Worm (Caenorhabditis elegans) whole organism, mixed stage, embryonic: ENCODE measurements around the gene H03G16.6.

Source experiments
- M03D4.4 ChIP-seq: sonication (generic microtip); optimal IDR thresholded peaks from 2 replicates; lab custom pipeline; 2017; ENCODE audit warnings: mild to moderate bottlenecking, missing genetic modification characterization, missing compliant biosample characterization
- bed-3 ChIP-seq: fragments of 200-800 bp; sonication (Bioruptor generic); optimal IDR thresholded peaks from 3 replicates; lab custom pipeline; 2018; ENCODE audit warnings: mild to moderate bottlenecking, missing genetic modification characterization, moderate library complexity, missing compliant biosample characterization
- blmp-1 ChIP-seq: fragments of 150-350 bp; optimal IDR thresholded peaks from 2 replicates; lab custom pipeline; 2014; ENCODE audit warnings: missing biosample characterization, missing genetic modification characterization
- ceh-39 ChIP-seq: fragments of 150-350 bp; optimal IDR thresholded peaks from 2 replicates; lab custom pipeline; 2014; ENCODE audit warnings: missing biosample characterization, missing genetic modification characterization
- ceh-43 ChIP-seq: fragments of 200-800 bp; sonication (Bioruptor generic); optimal IDR thresholded peaks from 2 replicates; lab custom pipeline; 2018; ENCODE audit warnings: mild to moderate bottlenecking, missing genetic modification characterization, moderate library complexity, missing compliant biosample characterization
- ces-1 ChIP-seq: fragments of 150-350 bp; optimal IDR thresholded peaks from 2 replicates; lab custom pipeline; 2014; ENCODE audit warnings: missing biosample characterization, missing genetic modification reagents, missing genetic modification characterization
- cnd-1 ChIP-seq: fragments of 200-800 bp; sonication (Bioruptor generic); optimal IDR thresholded peaks from 2 replicates; lab custom pipeline; 2018; ENCODE audit warnings: mild to moderate bottlenecking, missing genetic modification characterization, missing compliant biosample characterization
- drap-1 ChIP-seq: fragments of 200-800 bp; sonication (Bioruptor generic); optimal IDR thresholded peaks from 3 replicates; lab custom pipeline; 2018; ENCODE audit warnings: mild to moderate bottlenecking, missing genetic modification characterization, missing compliant biosample characterization
- elt-1 ChIP-seq: sonication (generic microtip); optimal IDR thresholded peaks from 2 replicates; lab custom pipeline; 2017; ENCODE audit warnings: missing genetic modification characterization, mild to moderate bottlenecking, missing compliant biosample characterization, antibody characterized with exemption, moderate library complexity, borderline replicate concordance; ENCODE audit not compliant: insufficient read depth
- elt-3 ChIP-seq: fragments of 150-350 bp; optimal IDR thresholded peaks from 2 replicates; lab custom pipeline; 2014; ENCODE audit warnings: missing biosample characterization, missing genetic modification characterization
- flh-1 ChIP-seq: fragments of 200-800 bp; sonication (Bioruptor generic); optimal IDR thresholded peaks from 2 replicates; lab custom pipeline; 2018; ENCODE audit warnings: mild to moderate bottlenecking, missing genetic modification characterization, moderate library complexity, missing compliant biosample characterization
- hlh-1 ChIP-seq: fragments of 150-350 bp; optimal IDR thresholded peaks from 2 replicates; lab custom pipeline; 2014; ENCODE audit warnings: missing biosample characterization, missing genetic modification reagents, missing genetic modification characterization
- lin-13 ChIP-seq: fragments of 150-350 bp; optimal IDR thresholded peaks from 2 replicates; lab custom pipeline; 2014; ENCODE audit warnings: missing biosample characterization, missing genetic modification characterization
- lin-32 ChIP-seq: fragments of 200-800 bp; sonication (Bioruptor generic); optimal IDR thresholded peaks from 2 replicates; lab custom pipeline; 2018; ENCODE audit warnings: mild to moderate bottlenecking, missing genetic modification characterization, missing compliant biosample characterization
- lsy-2 ChIP-seq: fragments of 150-350 bp; optimal IDR thresholded peaks from 2 replicates; lab custom pipeline; 2014; ENCODE audit warnings: missing biosample characterization, missing genetic modification characterization
- mep-1 ChIP-seq: fragments of 150-350 bp; optimal IDR thresholded peaks from 2 replicates; lab custom pipeline; 2017; ENCODE audit warnings: missing biosample characterization, missing genetic modification reagents, missing genetic modification characterization, inconsistent platforms
- mls-2 ChIP-seq: sonication (generic microtip); optimal IDR thresholded peaks from 2 replicates; lab custom pipeline; 2016; ENCODE audit warnings: mild to moderate bottlenecking, missing genetic modification characterization, moderate library complexity, missing compliant biosample characterization
- nhr-12 ChIP-seq: fragments of 150-350 bp; optimal IDR thresholded peaks from 2 replicates; lab custom pipeline; 2014; ENCODE audit warnings: missing biosample characterization, missing genetic modification characterization
- nhr-2 ChIP-seq: fragments of 150-350 bp; optimal IDR thresholded peaks from 2 replicates; lab custom pipeline; 2014; ENCODE audit warnings: missing biosample characterization, missing genetic modification characterization
- nhr-237 ChIP-seq: fragments of 150-350 bp; optimal IDR thresholded peaks from 2 replicates; lab custom pipeline; 2014; ENCODE audit warnings: missing biosample characterization, missing genetic modification characterization
- nhr-28 ChIP-seq: fragments of 150-350 bp; optimal IDR thresholded peaks from 2 replicates; lab custom pipeline; 2014; ENCODE audit warnings: missing biosample characterization, missing genetic modification characterization
- nhr-76 ChIP-seq: sonication (generic microtip); optimal IDR thresholded peaks from 2 replicates; lab custom pipeline; 2017; ENCODE audit warnings: missing biosample characterization, missing genetic modification characterization
- pha-4 ChIP-seq: fragments of 150-350 bp; optimal IDR thresholded peaks from 2 replicates; lab custom pipeline; 2018; ENCODE audit warnings: missing biosample characterization, missing genetic modification reagents, missing genetic modification characterization
- sem-2 ChIP-seq: fragments of 200-800 bp; sonication (Bioruptor generic); optimal IDR thresholded peaks from 2 replicates; lab custom pipeline; 2018; ENCODE audit warnings: mild to moderate bottlenecking, missing genetic modification characterization, missing compliant biosample characterization
- snpc-4 ChIP-seq: fragments of 150-350 bp; optimal IDR thresholded peaks from 2 replicates; lab custom pipeline; 2014; ENCODE audit warnings: missing biosample characterization, missing genetic modification characterization
- tbx-8 ChIP-seq: fragments of 200-800 bp; sonication (Bioruptor generic); optimal IDR thresholded peaks from 2 replicates; lab custom pipeline; 2018; ENCODE audit warnings: mild to moderate bottlenecking, missing genetic modification characterization, moderate library complexity, missing compliant biosample characterization
- unc-120 ChIP-seq: sonication (generic microtip); optimal IDR thresholded peaks from 2 replicates; lab custom pipeline; 2017; ENCODE audit warnings: missing genetic modification characterization, missing compliant biosample characterization; ENCODE audit not compliant: poor library complexity, severe bottlenecking
- unc-39 ChIP-seq: fragments of 150-350 bp; optimal IDR thresholded peaks from 2 replicates; lab custom pipeline; 2014; ENCODE audit warnings: missing biosample characterization, missing genetic modification characterization
- unc-62 ChIP-seq: fragments of 150-350 bp; optimal IDR thresholded peaks from 2 replicates; lab custom pipeline; 2014; ENCODE audit warnings: missing biosample characterization, missing genetic modification reagents, missing genetic modification characterization
- ztf-11 ChIP-seq: fragments of 150-350 bp; optimal IDR thresholded peaks from 2 replicates; lab custom pipeline; 2014; ENCODE audit warnings: missing biosample characterization, missing genetic modification characterization

Gene H03G16.6

ce11 chrX:15069242-15069641 lies 16.8 kb downstream of the H03G16.6 start, which contains the start of gene mam-6:
mam-6 (minus strand) TSS chrX:15069342.
- TF ChIP-seq nhr-237 (tag; lab: Kevin White, UChicago), result no peak
- no peak for TF ChIP-seq hlh-1
- no peak for TF ChIP-seq nhr-28 (tag; lab: Kevin White, UChicago)
- no peak for TF ChIP-seq cnd-1 (tag; lab: Kevin White, UChicago)
- no peak for TF ChIP-seq blmp-1 (tag; lab: Kevin White, UChicago)
- TF ChIP-seq sem-2, result no peak
- no peak for TF ChIP-seq unc-120
- TF ChIP-seq tbx-8 (GFP tag; lab: Kevin White, UChicago), result no peak
- TF ChIP-seq unc-39 (tag; lab: Kevin White, UChicago), result no peak
- no peak for TF ChIP-seq mls-2 (tag; lab: Kevin White, UChicago)
- TF ChIP-seq bed-3 (GFP tag; lab: Kevin White, UChicago), result no peak
- TF ChIP-seq flh-1 (GFP tag; lab: Kevin White, UChicago), result no peak
- no peak for TF ChIP-seq lin-32 (GFP tag; lab: Kevin White, UChicago)
- no peak for TF ChIP-seq M03D4.4 (tag; lab: Kevin White, UChicago)
- no peak for TF ChIP-seq snpc-4 (tag; lab: Kevin White, UChicago)
- no peak for TF ChIP-seq nhr-76 (tag; lab: Kevin White, UChicago)
- TF ChIP-seq ceh-43, result no peak
- no peak for TF ChIP-seq nhr-12 (tag; lab: Kevin White, UChicago)
- TF ChIP-seq ztf-11 (tag; lab: Kevin White, UChicago), result no peak
- no peak for TF ChIP-seq lsy-2
- TF ChIP-seq, all 35 proteins: peak for 0

DNA sequence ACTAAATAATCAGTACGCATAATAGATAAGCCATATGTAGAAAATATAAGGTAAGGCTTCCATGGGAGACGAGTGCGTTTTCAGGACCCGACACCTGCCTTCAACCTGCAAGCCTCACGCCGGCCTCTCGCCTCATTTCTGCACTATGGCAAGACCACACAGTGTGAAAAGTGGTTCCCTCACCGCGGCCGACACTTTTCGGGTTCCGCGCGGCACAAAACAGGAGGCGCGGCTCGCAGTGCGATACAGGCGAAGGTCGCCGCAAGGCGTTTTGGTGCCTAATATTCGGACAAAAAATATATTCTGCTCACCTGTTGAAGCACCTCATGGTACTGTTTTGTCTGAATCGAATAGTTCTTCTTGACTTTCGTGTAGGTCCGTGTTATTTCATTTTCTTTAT lies 17.7 kb downstream of the H03G16.6 start:
- TF ChIP-seq ces-1 (GFP tag; lab: Kevin White, UChicago) (no peak), unc-62 (GFP tag; lab: Kevin White, UChicago) (no peak), ceh-43 (no peak), blmp-1 (tag; lab: Kevin White, UChicago) (no peak), nhr-28 (tag; lab: Kevin White, UChicago) (no peak), flh-1 (GFP tag; lab: Kevin White, UChicago) (no peak), nhr-2 (tag; lab: Kevin White, UChicago) (no peak), mls-2 (tag; lab: Kevin White, UChicago) (no peak)

ce11 chrX:15072877-15073276 lies 20.4 kb downstream of the H03G16.6 start:
- no peak for TF ChIP-seq nhr-76 (tag; lab: Kevin White, UChicago)
- TF ChIP-seq snpc-4 (tag; lab: Kevin White, UChicago), result no peak
- no peak for TF ChIP-seq nhr-2 (tag; lab: Kevin White, UChicago)

ce11 chrX:15073479-15073878 lies 21.0 kb downstream of the H03G16.6 start:
- TF ChIP-seq nhr-76 (tag; lab: Kevin White, UChicago), result no peak
- TF ChIP-seq ztf-11 (tag; lab: Kevin White, UChicago), result no peak
- TF ChIP-seq unc-62 (GFP tag; lab: Kevin White, UChicago), result no peak
- no peak for TF ChIP-seq lin-13 (tag; lab: Kevin White, UChicago)
- TF ChIP-seq cnd-1 (tag; lab: Kevin White, UChicago), result no peak
- TF ChIP-seq pha-4, result no peak
- no peak for TF ChIP-seq unc-39 (tag; lab: Kevin White, UChicago)
- TF ChIP-seq drap-1 (GFP tag; lab: Kevin White, UChicago), result no peak
- TF ChIP-seq elt-1 (tag; lab: Kevin White, UChicago), result no peak
- TF ChIP-seq ces-1 (GFP tag; lab: Kevin White, UChicago), result no peak
- TF ChIP-seq lin-32 (GFP tag; lab: Kevin White, UChicago), result no peak
- no peak for TF ChIP-seq bed-3 (GFP tag; lab: Kevin White, UChicago)
- TF ChIP-seq nhr-12 (tag; lab: Kevin White, UChicago), result no peak
- no peak for TF ChIP-seq sem-2
- TF ChIP-seq mep-1 (tag; lab: Kevin White, UChicago), result no peak
- TF ChIP-seq blmp-1 (tag; lab: Kevin White, UChicago), result no peak
- no peak for TF ChIP-seq nhr-2 (tag; lab: Kevin White, UChicago)
- TF ChIP-seq elt-3 (tag; lab: Kevin White, UChicago), result no peak

DNA sequence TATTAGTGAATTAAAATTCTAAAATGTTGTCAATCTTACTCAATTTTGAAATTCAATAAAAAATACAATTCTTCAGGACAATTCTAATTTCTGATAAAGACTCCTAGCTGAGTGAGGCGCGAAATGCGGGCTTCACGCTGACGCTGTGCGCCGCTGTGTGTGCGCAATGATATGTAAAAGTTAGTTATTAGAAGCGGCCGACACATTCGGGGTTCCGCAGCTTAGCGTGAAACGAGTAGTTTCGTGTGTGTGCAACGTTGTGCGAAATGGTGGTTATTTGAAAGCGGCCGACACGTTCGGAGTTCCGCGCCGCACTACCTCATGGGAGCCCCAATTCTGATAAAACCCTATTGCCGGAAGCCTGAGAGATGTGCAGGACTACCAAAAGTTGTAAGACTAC lies 22.7 kb downstream of the H03G16.6 start:
- TF ChIP-seq elt-3 (tag; lab: Kevin White, UChicago) (no peak), ceh-39 (tag; lab: Kevin White, UChicago) (no peak), snpc-4 (tag; lab: Kevin White, UChicago) (no peak), nhr-28 (tag; lab: Kevin White, UChicago) (no peak), ceh-43 (no peak), nhr-237 (tag; lab: Kevin White, UChicago) (no peak), tbx-8 (GFP tag; lab: Kevin White, UChicago) (no peak)
- TF ChIP-seq, all 35 proteins: peak for 0
